Fruit fly (Drosophila melanogaster): ENCODE data around the gene RpL13.

Gene RpL13

dm6 chr2L:9966983-9967737 is at the start of gene RpL13, which contains the start of gene Dref:
RpL13 (plus strand) TSS chr2L:9967313.
Dref (minus strand) TSS chr2L:9967229.
- TF ChIP-seq CG17801 (GFP tag; optimal IDR thresholded peaks at IDR 0.05; ENCODE audit: partially characterized antibody), result peak; percentile 93

dm6 chr2L:9918020-9918959 is 48.8 kb upstream of the RpL13 start, which contains the start of the genes CG5885 and CG4598:
CG5885 (minus strand) TSS chr2L:9918330.
CG4598 (plus strand) TSS chr2L:9918618.
- peak; percentile 64 for TF ChIP-seq CG17801 (GFP tag; optimal IDR thresholded peaks at IDR 0.05; ENCODE audit: partially characterized antibody)

DNA sequence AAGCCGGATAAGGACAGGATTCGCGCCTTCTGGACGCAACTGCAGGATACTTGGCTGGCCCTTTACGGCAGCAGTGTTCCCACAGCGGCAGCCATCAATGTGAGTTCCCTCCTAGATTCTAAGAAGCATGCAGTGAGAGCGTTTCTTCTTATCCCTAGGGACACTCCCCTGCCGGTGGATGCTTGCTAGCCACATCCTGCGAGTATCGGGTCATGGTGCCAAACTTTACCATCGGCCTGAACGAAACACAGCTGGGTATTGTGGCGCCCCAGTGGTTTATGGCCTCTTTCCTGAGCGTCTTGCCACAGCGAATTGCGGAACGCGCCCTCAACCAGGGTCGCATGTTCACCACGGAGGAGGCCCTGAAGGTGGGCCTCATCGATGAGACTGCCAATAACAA is 47.9 kb upstream of the RpL13 start:
- no peak for TF ChIP-seq CG17801 (GFP tag; optimal IDR thresholded peaks at IDR 0.05; ENCODE audit: partially characterized antibody)

dm6 chr2L:9919949-9920348 is 47.2 kb upstream of the RpL13 start, which contains the start of gene CG4594:
CG4594 (plus strand) TSS chr2L:9920160.
- TF ChIP-seq CG17801 (GFP tag; optimal IDR thresholded peaks at IDR 0.05; ENCODE audit: partially characterized antibody), result no peak

DNA sequence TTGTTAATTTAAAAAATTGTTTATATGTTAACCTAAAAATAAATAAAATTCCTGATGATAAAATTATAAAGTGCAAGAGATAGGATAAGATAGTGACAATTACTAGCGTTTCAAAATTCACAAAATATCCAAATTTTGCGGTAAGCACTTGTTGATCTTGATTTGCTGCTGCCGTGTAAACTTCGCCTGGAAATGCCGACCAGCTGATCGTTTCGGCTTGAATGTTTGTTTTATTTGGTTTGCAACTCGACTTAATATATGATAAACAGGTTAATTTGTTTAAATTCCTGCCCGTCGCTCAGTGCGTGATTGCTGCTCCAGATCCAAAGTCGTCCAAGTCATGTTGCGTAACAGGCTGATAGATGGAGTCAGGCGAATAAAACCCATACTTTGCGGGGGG is 45.7 kb upstream of the RpL13 start, which contains the start of gene CG4592:
Gene CG4592, plus strand, starts transcription at position 233 of the 400 bp plus-strand sequence.
- peak; percentile 80 for TF ChIP-seq CG17801 (GFP tag; optimal IDR thresholded peaks at IDR 0.05; ENCODE audit: partially characterized antibody)

DNA sequence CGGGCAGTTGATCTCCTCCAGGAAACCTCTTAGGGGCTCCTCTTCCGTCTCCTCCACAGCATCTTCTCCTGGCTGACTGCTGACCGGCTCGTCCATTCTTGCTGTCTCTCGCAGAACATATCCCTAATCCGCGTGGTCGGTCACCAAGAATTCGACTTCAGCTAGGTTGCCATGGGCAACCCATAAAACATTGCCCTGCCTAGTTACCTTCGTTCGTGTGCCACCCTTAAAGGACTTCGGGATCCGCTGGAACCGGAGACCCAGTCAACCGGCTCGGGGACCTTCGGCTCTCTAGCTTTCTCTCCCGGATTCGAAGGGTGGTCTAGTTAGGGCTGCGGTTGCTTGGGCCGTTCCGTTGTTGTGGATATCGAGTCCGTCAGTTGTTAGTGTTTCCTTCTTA is 42.3 kb upstream of the RpL13 start, which contains the start of the genes TbCMF46 and CG42366:
Gene TbCMF46, minus strand, starts transcription at position 101 of the 400 bp plus-strand sequence.
Gene CG42366, plus strand, starts transcription at position 397 of the 400 bp plus-strand sequence.
- TF ChIP-seq CG17801 (GFP tag; optimal IDR thresholded peaks at IDR 0.05; ENCODE audit: partially characterized antibody), result no peak

dm6 chr2L:9930280-9930679 is 36.8 kb upstream of the RpL13 start, which contains the start of gene CG42367:
CG42367 (plus strand) TSS chr2L:9930580.
- no peak for TF ChIP-seq CG17801 (GFP tag; optimal IDR thresholded peaks at IDR 0.05; ENCODE audit: partially characterized antibody)

DNA sequence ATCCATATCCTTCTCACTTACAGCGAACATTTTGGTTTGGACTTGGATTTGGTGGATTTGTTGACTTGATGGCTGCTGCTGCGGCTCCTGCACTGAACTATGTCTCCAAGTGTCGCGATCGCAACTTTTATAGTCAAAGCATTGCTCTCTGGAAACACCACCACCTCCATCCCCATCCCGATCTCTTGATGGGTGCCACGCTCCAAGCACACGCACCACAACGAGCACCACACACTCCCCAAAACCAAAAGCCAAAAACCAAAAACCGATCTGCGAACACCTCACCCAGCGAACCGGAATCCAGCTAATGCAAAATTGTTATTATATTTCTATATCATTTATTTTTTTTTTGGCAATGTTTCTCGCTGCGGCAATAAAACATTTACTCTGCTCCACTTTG is 34.0 kb upstream of the RpL13 start, which contains the start of gene Cpr30F:
Gene Cpr30F, minus strand, starts transcription at position 101 of the 400 bp plus-strand sequence.
- no peak for TF ChIP-seq CG17801 (GFP tag; optimal IDR thresholded peaks at IDR 0.05; ENCODE audit: partially characterized antibody)

dm6 chr2L:9937908-9938307 is 29.2 kb upstream of the RpL13 start, which contains the start of gene Arglu1:
Arglu1 (minus strand) TSS chr2L:9938134.
- peak; percentile 69 for TF ChIP-seq CG17801 (GFP tag; optimal IDR thresholded peaks at IDR 0.05; ENCODE audit: partially characterized antibody)

- TF ChIP-seq CG17801 (GFP tag; optimal IDR thresholded peaks at IDR 0.05; ENCODE audit: partially characterized antibody), result peak; percentile 59
Measured at dm6 chr2L:9938631-9939256, 28.4 kb upstream of the RpL13 start, which contains the start of the genes Datp and CG4619. Datp (minus strand) TSS chr2L:9938790. CG4619 (plus strand) TSS chr2L:9938863.

- TF ChIP-seq CG17801 (GFP tag; optimal IDR thresholded peaks at IDR 0.05; ENCODE audit: partially characterized antibody), result no peak
Measured at dm6 chr2L:9943521-9943920, 23.6 kb upstream of the RpL13 start.

DNA sequence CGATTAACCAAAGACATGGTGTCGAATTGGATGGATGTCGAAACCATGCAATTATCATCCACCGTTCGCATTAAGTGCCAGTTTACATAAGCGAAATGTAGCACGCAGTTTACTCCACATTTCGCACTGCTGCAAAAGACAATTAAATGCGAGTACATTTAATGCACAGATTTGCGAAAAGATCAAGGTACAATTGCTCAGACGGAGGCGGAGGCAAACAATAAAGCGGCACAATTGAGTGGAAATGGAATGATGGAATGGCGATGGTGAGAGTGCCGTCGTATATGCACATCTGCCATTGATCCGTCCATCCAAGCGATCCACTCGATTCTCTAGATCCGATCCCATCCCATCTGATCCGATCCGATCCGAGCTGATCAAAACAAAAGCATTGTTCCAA is 22.0 kb upstream of the RpL13 start:
- TF ChIP-seq CG17801 (GFP tag; optimal IDR thresholded peaks at IDR 0.05; ENCODE audit: partially characterized antibody), result no peak

DNA sequence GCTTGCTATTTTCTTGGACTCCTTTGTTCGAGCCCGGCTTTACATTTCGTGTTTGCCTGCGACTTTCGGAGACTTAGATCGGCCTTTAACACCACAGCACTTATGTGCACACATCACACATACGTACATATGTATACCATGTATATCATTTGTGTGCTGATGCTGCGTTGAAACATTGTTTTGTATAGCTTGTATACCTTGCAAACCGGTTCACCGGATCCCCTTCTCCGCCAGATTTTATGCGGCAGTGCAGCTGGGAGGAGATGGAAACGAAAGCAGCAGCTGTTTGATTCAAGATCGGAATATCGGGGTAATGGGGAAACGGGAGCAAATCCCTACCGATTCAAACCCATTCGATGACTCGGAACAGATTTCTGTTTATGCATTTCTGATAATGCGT is 21.1 kb upstream of the RpL13 start:
- no peak for TF ChIP-seq CG17801 (GFP tag; optimal IDR thresholded peaks at IDR 0.05; ENCODE audit: partially characterized antibody)

- TF ChIP-seq CG17801 (GFP tag; optimal IDR thresholded peaks at IDR 0.05; ENCODE audit: partially characterized antibody), result peak; percentile 66
Measured at dm6 chr2L:9947265-9947664, 19.8 kb upstream of the RpL13 start, which contains the start of gene CG5853. CG5853 (minus strand) TSS chr2L:9947648.

All from ovary, adult (tissue).